Worm (Caenorhabditis elegans): ENCODE measurements around the gene str-55.

- TF ChIP-seq nhr-77 (tag; optimal IDR thresholded peaks at IDR 0.05) (no peak), nhr-11 (tag; optimal IDR thresholded peaks at IDR 0.05) (no peak), nhr-237 (tag; optimal IDR thresholded peaks at IDR 0.05) (no peak), lin-15B (tag; optimal IDR thresholded peaks at IDR 0.05) (no peak), lin-39 (tag; optimal IDR thresholded peaks at IDR 0.05) (no peak), ztf-11 (tag; optimal IDR thresholded peaks at IDR 0.05) (no peak), zag-1 (tag; optimal IDR thresholded peaks at IDR 0.05) (no peak), nhr-23 (tag; optimal IDR thresholded peaks at IDR 0.05) (no peak), unc-39 (tag; optimal IDR thresholded peaks at IDR 0.05) (no peak), pqm-1 (tag; optimal IDR thresholded peaks at IDR 0.05) (no peak), elt-3 (tag; optimal IDR thresholded peaks at IDR 0.05) (no peak)
These were observed 49.3 kb downstream of the str-55 start, which contains the start of gene W08G11.3 for ce11 chrV:16367575-16367974.

Measured in whole organism, L3 larva.